Worm (Caenorhabditis elegans) whole organism, young adult: ENCODE data around the gene T13C5.2.

Source experiments
- B0019.2 ChIP-seq: fragments of 200-800 bp; sonication (Bioruptor generic); conservative IDR thresholded peaks from 2 replicates; pipeline ENCODE4 v1.3.6; 2022; ENCODE audit warnings: missing genetic modification reagents, missing genetic modification characterization, missing compliant biosample characterization
- B0035.1 ChIP-seq: sonication (generic microtip); optimal IDR thresholded peaks from 2 replicates; lab custom pipeline; 2016; ENCODE audit warnings: missing genetic modification characterization, mild to moderate bottlenecking, missing compliant biosample characterization, missing genotype, missing genetic modification reagents
- B0261.1 ChIP-seq: sonication (generic microtip); optimal IDR thresholded peaks from 2 replicates; lab custom pipeline; 2016; ENCODE audit warnings: mild to moderate bottlenecking, missing genetic modification characterization, moderate library complexity, missing compliant biosample characterization
- D2030.7 ChIP-seq: fragments of 200-800 bp; sonication (Bioruptor generic); IDR thresholded peaks from 2 replicates; pipeline ENCODE4 v1.3.6; 2022; ENCODE audit warnings: missing genetic modification reagents, missing genetic modification characterization, missing compliant biosample characterization
- F23B12.7 ChIP-seq: sonication (generic microtip); optimal IDR thresholded peaks from 2 replicates; lab custom pipeline; 2017; ENCODE audit warnings: missing genetic modification characterization, mild to moderate bottlenecking, missing compliant biosample characterization, antibody characterized with exemption, moderate library complexity; ENCODE audit not compliant: insufficient read depth
- F52B5.7 ChIP-seq: sonication (generic microtip); optimal IDR thresholded peaks from 2 replicates; lab custom pipeline; 2016; ENCODE audit warnings: mild to moderate bottlenecking, missing genetic modification characterization, missing compliant biosample characterization
- F57C9.4 ChIP-seq: sonication (generic microtip); optimal IDR thresholded peaks from 2 replicates; lab custom pipeline; 2017; ENCODE audit warnings: mild to moderate bottlenecking, missing genetic modification characterization, missing compliant biosample characterization
- K11D2.4 ChIP-seq: fragments of 200-800 bp; sonication (Bioruptor generic); IDR thresholded peaks from 2 replicates; pipeline ENCODE4 v1.3.6; 2022; ENCODE audit warnings: missing genetic modification reagents, missing genetic modification characterization, missing compliant biosample characterization
- K12H6.12 ChIP-seq: fragments of 200-800 bp; sonication (Bioruptor generic); optimal IDR thresholded peaks from 2 replicates; lab custom pipeline; 2018; ENCODE audit warnings: mild to moderate bottlenecking, missing genetic modification characterization, missing compliant biosample characterization
- T07F8.4 ChIP-seq: sonication (generic microtip); optimal IDR thresholded peaks from 2 replicates; lab custom pipeline; 2016; ENCODE audit warnings: mild to moderate bottlenecking, missing genetic modification characterization, moderate library complexity, missing compliant biosample characterization
- Y53G8AR.9 ChIP-seq: fragments of 200-800 bp; sonication (Bioruptor generic); conservative IDR thresholded peaks from 2 replicates; pipeline ENCODE4 v1.3.6; 2022; ENCODE audit warnings: missing genetic modification reagents, missing genetic modification characterization, missing compliant biosample characterization
- Y56A3A.18 ChIP-seq: fragments of 200-800 bp; sonication (Bioruptor generic); IDR thresholded peaks from 2 replicates; pipeline ENCODE4 v1.3.6; 2022; ENCODE audit warnings: missing genetic modification reagents, missing genetic modification characterization, missing compliant biosample characterization
- Y67H2A.10 ChIP-seq: fragments of 200-800 bp; sonication (Bioruptor generic); conservative IDR thresholded peaks from 2 replicates; pipeline ENCODE4 v1.3.6; 2022; ENCODE audit warnings: missing genetic modification reagents, missing genetic modification characterization, missing compliant biosample characterization
- ZK185.1 ChIP-seq: sonication (generic microtip); optimal IDR thresholded peaks from 2 replicates; lab custom pipeline; 2016; ENCODE audit warnings: mild to moderate bottlenecking, missing genetic modification characterization, missing compliant biosample characterization; ENCODE audit not compliant: poor library complexity, severe bottlenecking
- akir-1 ChIP-seq: fragments of 200-800 bp; sonication (Bioruptor generic); optimal IDR thresholded peaks from 2 replicates; lab custom pipeline; 2018; ENCODE audit warnings: mild to moderate bottlenecking, missing genetic modification characterization, moderate library complexity, missing compliant biosample characterization
- aptf-2 ChIP-seq: fragments of 200-800 bp; sonication (Bioruptor generic); conservative IDR thresholded peaks from 2 replicates; pipeline ENCODE4 v1.3.6; 2022; ENCODE audit warnings: missing genetic modification reagents, missing genetic modification characterization, missing compliant biosample characterization
- athp-1 ChIP-seq: sonication (generic microtip); optimal IDR thresholded peaks from 2 replicates; lab custom pipeline; 2017; ENCODE audit warnings: mild to moderate bottlenecking, missing genetic modification characterization, missing compliant biosample characterization
- bed-1 ChIP-seq: fragments of 200-800 bp; sonication (Bioruptor generic); IDR thresholded peaks from 2 replicates; pipeline ENCODE4 v1.3.6; 2022; ENCODE audit warnings: missing genetic modification reagents, missing genetic modification characterization, missing compliant biosample characterization
- cebp-2 ChIP-seq: fragments of 200-800 bp; sonication (Bioruptor generic); IDR thresholded peaks from 2 replicates; pipeline ENCODE4 v1.3.6; 2022; ENCODE audit warnings: missing genetic modification characterization, missing compliant biosample characterization
- die-1 ChIP-seq: sonication (generic microtip); optimal IDR thresholded peaks from 2 replicates; lab custom pipeline; 2016; ENCODE audit warnings: missing genotype, mild to moderate bottlenecking, missing genetic modification characterization, missing compliant biosample characterization
- ekl-4 ChIP-seq: fragments of 200-800 bp; sonication (Bioruptor generic); IDR thresholded peaks from 2 replicates; pipeline ENCODE4 v1.3.6; 2022; ENCODE audit warnings: missing genetic modification reagents, missing genetic modification characterization, missing compliant biosample characterization
- gei-17 ChIP-seq: fragments of 200-800 bp; sonication (Bioruptor generic); optimal IDR thresholded peaks from 2 replicates; lab custom pipeline; 2018; ENCODE audit warnings: mild to moderate bottlenecking, missing genetic modification characterization, missing compliant biosample characterization
- him-1 ChIP-seq: sonication (generic microtip); optimal IDR thresholded peaks from 2 replicates; lab custom pipeline; 2016; ENCODE audit warnings: missing genotype, missing genetic modification reagents, missing genetic modification characterization, missing compliant biosample characterization
- hmg-1.2 ChIP-seq: fragments of 200-800 bp; sonication (Bioruptor generic); IDR thresholded peaks from 2 replicates; pipeline ENCODE4 v1.3.6; 2022; ENCODE audit warnings: missing genetic modification reagents, missing genetic modification characterization, missing compliant biosample characterization
- hrde-1 ChIP-seq: sonication (generic microtip); optimal IDR thresholded peaks from 2 replicates; lab custom pipeline; 2016; ENCODE audit warnings: missing genetic modification characterization, mild to moderate bottlenecking, missing compliant biosample characterization, moderate library complexity, missing genotype, missing genetic modification reagents, borderline replicate concordance
- let-607 ChIP-seq, 2 experiments: fragments of 200-800 bp in 1 of 2; sonication (Bioruptor generic) in 1 of 2; sonication (generic microtip) in 1 of 2; optimal IDR thresholded peaks; 2 replicates each; lab custom pipeline; 2016 to 2018; ENCODE audit warnings: mild to moderate bottlenecking in 2 of 2, missing compliant biosample characterization in 2 of 2, missing genetic modification characterization in 2 of 2, moderate library complexity in 2 of 2, missing genotype in 1 of 2
- lin-26 ChIP-seq: fragments of 200-800 bp; sonication (Bioruptor generic); IDR thresholded peaks from 2 replicates; pipeline ENCODE4 v1.3.6; 2022; ENCODE audit warnings: missing genetic modification reagents, missing genetic modification characterization, missing compliant biosample characterization
- lin-40 ChIP-seq: sonication (generic microtip); optimal IDR thresholded peaks from 2 replicates; lab custom pipeline; 2016; ENCODE audit warnings: missing genetic modification characterization, mild to moderate bottlenecking, missing compliant biosample characterization, missing genotype, missing genetic modification reagents
- lin-54 ChIP-seq: fragments of 200-800 bp; sonication (Bioruptor generic); optimal IDR thresholded peaks from 2 replicates; lab custom pipeline; 2018; ENCODE audit warnings: mild to moderate bottlenecking, missing genetic modification characterization, missing compliant biosample characterization
- lsl-1 ChIP-seq: fragments of 200-800 bp; sonication (Bioruptor generic); optimal IDR thresholded peaks from 2 replicates; lab custom pipeline; 2018; ENCODE audit warnings: mild to moderate bottlenecking, missing genetic modification characterization, moderate library complexity, missing compliant biosample characterization
- madf-10 ChIP-seq: sonication (generic microtip); optimal IDR thresholded peaks from 2 replicates; lab custom pipeline; 2016; ENCODE audit warnings: mild to moderate bottlenecking, missing genetic modification characterization, missing compliant biosample characterization
- mes-4 ChIP-seq: sonication (generic microtip); optimal IDR thresholded peaks from 2 replicates; lab custom pipeline; 2016; ENCODE audit warnings: missing genotype, missing genetic modification characterization, missing compliant biosample characterization
- mxl-1 ChIP-seq: sonication (generic microtip); optimal IDR thresholded peaks from 2 replicates; lab custom pipeline; 2016; ENCODE audit warnings: missing genetic modification characterization, missing compliant biosample characterization
- nfyb-1 ChIP-seq: fragments of 200-800 bp; sonication (Bioruptor generic); IDR thresholded peaks from 2 replicates; pipeline ENCODE4 v1.3.6; 2022; ENCODE audit warnings: missing genetic modification reagents, missing genetic modification characterization, missing compliant biosample characterization
- nhr-179 ChIP-seq: sonication (generic microtip); optimal IDR thresholded peaks from 2 replicates; lab custom pipeline; 2016; ENCODE audit warnings: mild to moderate bottlenecking, missing genetic modification characterization, missing compliant biosample characterization
- nhr-27 ChIP-seq: fragments of 200-800 bp; sonication (Bioruptor generic); optimal IDR thresholded peaks from 2 replicates; lab custom pipeline; 2018; ENCODE audit warnings: mild to moderate bottlenecking, missing genetic modification characterization, moderate library complexity, missing compliant biosample characterization
- nhr-90 ChIP-seq: sonication (generic microtip); optimal IDR thresholded peaks from 2 replicates; lab custom pipeline; 2016; ENCODE audit warnings: missing genotype, mild to moderate bottlenecking, missing genetic modification characterization, missing compliant biosample characterization
- pbrm-1 ChIP-seq: fragments of 200-800 bp; sonication (Bioruptor generic); IDR thresholded peaks from 2 replicates; pipeline ENCODE4 v1.3.6; 2022; ENCODE audit warnings: missing genetic modification reagents, missing genetic modification characterization, missing compliant biosample characterization
- repo-1 ChIP-seq: sonication (generic microtip); optimal IDR thresholded peaks from 2 replicates; lab custom pipeline; 2017; ENCODE audit warnings: mild to moderate bottlenecking, missing genetic modification characterization, missing compliant biosample characterization
- snpc-4 ChIP-seq, 5 experiments: fragments of 150-350 bp in 1 of 5; sonication (generic microtip) in 4 of 5; optimal IDR thresholded peaks; 2 replicates each; lab custom pipeline; 2014 to 2018; ENCODE audit warnings: missing genetic modification characterization in 5 of 5, missing biosample characterization in 3 of 5, antibody characterized with exemption in 2 of 5, mild to moderate bottlenecking in 2 of 5, missing compliant biosample characterization in 2 of 5, missing genotype in 2 of 5, moderate library complexity in 2 of 5, missing genetic modification reagents in 1 of 5
- tbp1 ChIP-seq: fragments of 200-800 bp; sonication (Bioruptor generic); optimal IDR thresholded peaks from 2 replicates; lab custom pipeline; 2018; ENCODE audit warnings: mild to moderate bottlenecking, missing genetic modification characterization, missing compliant biosample characterization
- ztf-18 ChIP-seq: sonication (generic microtip); optimal IDR thresholded peaks from 2 replicates; lab custom pipeline; 2016; ENCODE audit warnings: missing genotype, mild to moderate bottlenecking, missing genetic modification characterization, missing compliant biosample characterization
- ztf-22 ChIP-seq: fragments of 200-800 bp; sonication (Bioruptor generic); optimal IDR thresholded peaks from 2 replicates; lab custom pipeline; 2018; ENCODE audit warnings: mild to moderate bottlenecking, missing genetic modification characterization, moderate library complexity, missing compliant biosample characterization
- ztf-25 ChIP-seq: fragments of 200-800 bp; sonication (Bioruptor generic); IDR thresholded peaks from 2 replicates; pipeline ENCODE4 v1.3.6; 2022; ENCODE audit warnings: missing genetic modification reagents, missing genetic modification characterization, missing compliant biosample characterization
- ztf-26 ChIP-seq: sonication (generic microtip); optimal IDR thresholded peaks from 2 replicates; lab custom pipeline; 2017; ENCODE audit warnings: missing genetic modification characterization, missing compliant biosample characterization
- ztf-28 ChIP-seq: fragments of 200-800 bp; sonication (Bioruptor generic); IDR thresholded peaks from 2 replicates; pipeline ENCODE4 v1.3.6; 2022; ENCODE audit warnings: missing genetic modification reagents, missing genetic modification characterization, missing compliant biosample characterization
- ztf-3 ChIP-seq: fragments of 200-800 bp; sonication (Bioruptor generic); optimal IDR thresholded peaks from 2 replicates; lab custom pipeline; 2018; ENCODE audit warnings: mild to moderate bottlenecking, missing genetic modification characterization, missing compliant biosample characterization

T13C5.2 gene

ce11 chrX:6219892-6220291, 35.1 kb downstream of the T13C5.2 start (continued):
- TF ChIP-seq repo-1 (peak; percentile 9), lin-40 (tag; lab: Kevin White, UChicago) (peak; percentile 63), let-607 (tag; optimal IDR thresholded peaks at IDR 0.05; lab: Kevin White, UChicago) (peak in 1 of 2 experiments; percentile 33), lsl-1 (no peak), him-1 (peak; percentile 88), lin-54 (GFP tag; lab: Kevin White, UChicago) (peak; percentile 37), ekl-4 (GFP tag; lab: Robert Waterston, UW) (0 out of 2 replicates have a peak, but pooled peaks have one; percentile 13), K12H6.12 (tag; lab: Kevin White, UChicago) (peak; percentile 13), snpc-4 (GFP tag; optimal IDR thresholded peaks at IDR 0.05; lab: Kevin White, UChicago) (peak; percentile 62), snpc-4 (tag; optimal IDR thresholded peaks at IDR 0.05; lab: Kevin White, UChicago) (no peak), ztf-26 (tag; lab: Kevin White, UChicago) (peak; percentile 55), B0261.1 (tag; lab: Kevin White, UChicago) (peak; percentile 85), bed-1 (0 out of 2 replicates have a peak, but pooled peaks have one; percentile 64), B0019.2 (GFP tag; lab: Robert Waterston, UW) (0 out of 2 replicates have a peak, but pooled peaks have one; percentile 54), nfyb-1 (0 out of 2 replicates have a peak, but pooled peaks have one; percentile 57), B0035.1 (tag; lab: Kevin White, UChicago) (no peak), ztf-22 (GFP tag; lab: Kevin White, UChicago) (no peak), gei-17 (GFP tag; lab: Kevin White, UChicago) (peak; percentile 1), ztf-28 (GFP tag; lab: Robert Waterston, UW) (peak; percentile 85; the same call in 1 of the 2 replicates), K11D2.4 (GFP tag; lab: Robert Waterston, UW) (0 out of 2 replicates have a peak, but pooled peaks have one; percentile 18), mes-4 (peak; percentile 51), hrde-1 (tag; lab: Kevin White, UChicago) (peak; percentile 5), ztf-3 (no peak), F23B12.7 (tag; lab: Kevin White, UChicago) (no peak), tbp1 (GFP tag; lab: Kevin White, UChicago) (peak; percentile 93), akir-1 (GFP tag; lab: Kevin White, UChicago) (no peak), Y56A3A.18 (GFP tag; lab: Robert Waterston, UW) (peak; percentile 68; the same call in 1 of the 2 replicates), athp-1 (peak; percentile 17), pbrm-1 (GFP tag; lab: Robert Waterston, UW) (peak; percentile 85), aptf-2 (GFP tag; lab: Robert Waterston, UW) (no peak), die-1 (peak; percentile 78), F57C9.4 (tag; lab: Kevin White, UChicago) (no peak), Y53G8AR.9 (GFP tag; lab: Robert Waterston, UW) (peak; percentile 61; the same call in 1 of the 2 replicates), nhr-179 (tag; lab: Kevin White, UChicago) (peak; percentile 15), ZK185.1 (tag; lab: Kevin White, UChicago) (peak; percentile 60), cebp-2 (GFP tag; lab: Robert Waterston, UW) (no peak), madf-10 (tag; lab: Kevin White, UChicago) (peak; percentile 57), ztf-18 (tag; lab: Kevin White, UChicago) (peak; percentile 43), mxl-1 (tag; lab: Kevin White, UChicago) (peak; percentile 43), D2030.7 (peak; percentile 35; the same call in 1 of the 2 replicates), Y67H2A.10 (GFP tag; lab: Robert Waterston, UW) (no peak), F52B5.7 (peak; percentile 58), nhr-27 (tag; lab: Kevin White, UChicago) (no peak), hmg-1.2 (GFP tag; lab: Robert Waterston, UW) (peak; percentile 66), T07F8.4 (tag; lab: Kevin White, UChicago) (peak; percentile 26), lin-26 (peak; percentile 89), ztf-25 (peak; percentile 69; the same call in 1 of the 2 replicates), nhr-90 (peak; percentile 85)
